Fruit fly (Drosophila melanogaster) whole organism, adult: ENCODE data around the gene CG6933.
A peak's percentile ranks its signal among the peaks of the same experiment; 100 is the strongest.

ENCODE experiments used
- CG11617 ChIP-seq: fragments of 200-800 bp; sonication (Bioruptor generic); optimal IDR thresholded peaks from 2 replicates; lab custom pipeline; 2017; ENCODE audit warnings: mild to moderate bottlenecking, missing biosample characterization, missing genetic modification reagents, missing genetic modification characterization
- CG12768 ChIP-seq: fragments of 200-800 bp; sonication (Bioruptor generic); optimal IDR thresholded peaks from 2 replicates; lab custom pipeline; 2017; ENCODE audit warnings: missing biosample characterization, missing genetic modification characterization, mild to moderate bottlenecking, moderate library complexity, missing genetic modification reagents
- CG14711 ChIP-seq: fragments of 200-800 bp; sonication (Bioruptor generic); optimal IDR thresholded peaks from 2 replicates; lab custom pipeline; 2018; ENCODE audit warnings: missing biosample characterization, mild to moderate bottlenecking, missing genetic modification characterization, moderate library complexity
- CG1620 ChIP-seq: fragments of 200-800 bp; sonication (Bioruptor generic); optimal IDR thresholded peaks from 2 replicates; lab custom pipeline; 2016; ENCODE audit warnings: missing biosample characterization, missing genetic modification characterization
- CG33017 ChIP-seq: fragments of 200-800 bp; sonication (Bioruptor generic); optimal IDR thresholded peaks from 2 replicates; lab custom pipeline; 2018; ENCODE audit warnings: missing biosample characterization, mild to moderate bottlenecking, missing genetic modification characterization, moderate library complexity
- CG5204 ChIP-seq: fragments of 200-800 bp; sonication (Bioruptor generic); optimal IDR thresholded peaks from 2 replicates; lab custom pipeline; 2016; ENCODE audit warnings: missing biosample characterization, missing genetic modification characterization
- CG7045 ChIP-seq: fragments of 200-800 bp; sonication (Bioruptor generic); optimal IDR thresholded peaks from 2 replicates; lab custom pipeline; 2017; ENCODE audit warnings: missing biosample characterization, mild to moderate bottlenecking, missing genetic modification characterization
- CG7101 ChIP-seq: fragments of 200-800 bp; sonication (Bioruptor generic); optimal IDR thresholded peaks from 2 replicates; lab custom pipeline; 2018; ENCODE audit warnings: missing biosample characterization, mild to moderate bottlenecking, missing genetic modification characterization, moderate library complexity
- Clk ChIP-seq: fragments of 200-800 bp; sonication (Bioruptor generic); optimal IDR thresholded peaks from 2 replicates; lab custom pipeline; 2017; ENCODE audit warnings: missing biosample characterization, missing genetic modification characterization
- Crg-1 ChIP-seq: fragments of 200-800 bp; sonication (Bioruptor generic); optimal IDR thresholded peaks from 2 replicates; lab custom pipeline; 2016; ENCODE audit warnings: missing biosample characterization, missing genetic modification characterization
- Hr96 ChIP-seq: fragments of 200-800 bp; sonication (Bioruptor generic); optimal IDR thresholded peaks from 2 replicates; lab custom pipeline; 2016; ENCODE audit warnings: missing biosample characterization, missing genetic modification characterization
- Mnt ChIP-seq: fragments of 200-800 bp; sonication (Bioruptor generic); optimal IDR thresholded peaks from 2 replicates; lab custom pipeline; 2016; ENCODE audit warnings: missing biosample characterization, mild to moderate bottlenecking, missing genetic modification characterization
- bab1 ChIP-seq: fragments of 200-800 bp; sonication (Bioruptor generic); optimal IDR thresholded peaks from 3 replicates; lab custom pipeline; 2019; ENCODE audit warnings: missing biosample characterization, mild to moderate bottlenecking, missing genetic modification characterization, moderate library complexity
- cic ChIP-seq: fragments of 200-800 bp; sonication (Bioruptor generic); optimal IDR thresholded peaks from 2 replicates; lab custom pipeline; 2017; ENCODE audit warnings: missing biosample characterization, mild to moderate bottlenecking, missing genetic modification characterization, moderate library complexity
- cnc ChIP-seq, 2 experiments: fragments of >200 bp; optimal IDR thresholded peaks; 2 replicates each; lab custom pipeline; 2017
- kay ChIP-seq: fragments of 200-800 bp; sonication (Bioruptor generic); peaks from one replicate; lab custom pipeline; 2016; ENCODE audit warnings: missing biosample characterization, missing genetic modification characterization, borderline replicate concordance
- ovo ChIP-seq: fragments of 200-800 bp; sonication (Bioruptor generic); optimal IDR thresholded peaks from 2 replicates; lab custom pipeline; 2016; ENCODE audit warnings: missing biosample characterization, missing genetic modification characterization
- pad ChIP-seq: fragments of 200-800 bp; sonication (Bioruptor generic); optimal IDR thresholded peaks from 3 replicates; lab custom pipeline; 2017; ENCODE audit warnings: missing biosample characterization, missing genetic modification characterization, mild to moderate bottlenecking, moderate library complexity, missing genetic modification reagents
- tj ChIP-seq: fragments of 200-800 bp; sonication (Bioruptor generic); optimal IDR thresholded peaks from 3 replicates; lab custom pipeline; 2017; ENCODE audit warnings: missing biosample characterization, mild to moderate bottlenecking, missing genetic modification characterization, moderate library complexity
- toe ChIP-seq: fragments of 200-800 bp; sonication (Bioruptor generic); optimal IDR thresholded peaks from 2 replicates; lab custom pipeline; 2016; ENCODE audit warnings: missing biosample characterization, missing genetic modification characterization

Gene CG6933

dm6 chr3L:20220374-20220773 lies at the start of gene CG6933:
CG6933 (minus strand) TSS chr3L:20220420.
- TF ChIP-seq CG1620 (GFP tag; lab: Kevin White, UChicago) = no peak
- no peak for TF ChIP-seq Mnt (GFP tag; lab: Kevin White, UChicago)
- TF ChIP-seq CG7101 (tag; lab: Kevin White, UChicago) = no peak
- TF ChIP-seq CG11617 (GFP tag; lab: Kevin White, UChicago) = no peak
- no peak for TF ChIP-seq CG7045 (GFP tag; lab: Kevin White, UChicago)
- TF ChIP-seq cnc (optimal IDR thresholded peaks at IDR 0.05; lab: Kevin White, UChicago) = no peak
- no peak for TF ChIP-seq Hr96 (GFP tag; lab: Kevin White, UChicago)
- TF ChIP-seq CG5204 (GFP tag; lab: Kevin White, UChicago) = no peak

DNA sequence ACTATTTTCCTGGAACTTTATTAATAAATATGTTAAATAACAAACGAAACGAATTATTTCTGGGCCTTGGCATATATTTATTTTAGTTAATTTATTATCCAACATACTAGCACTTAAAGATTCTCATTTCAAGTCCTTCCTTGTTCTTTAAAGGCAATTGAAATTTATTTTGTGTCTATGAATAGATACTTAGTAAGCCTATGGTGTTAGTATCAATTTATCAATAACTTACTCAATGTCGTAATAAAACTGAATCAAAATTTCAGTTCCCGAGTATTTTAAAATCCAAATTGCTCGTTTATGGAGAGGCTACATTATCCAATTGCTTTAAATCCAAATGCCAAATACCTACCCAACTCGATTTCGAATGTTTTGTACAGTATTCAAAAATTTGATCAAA lies 45.3 kb upstream of the CG6933 start, which contains the start of gene CG32228:
Gene CG32228 (plus strand): TSS at position 301 of the 400 bp plus-strand sequence.
- TF ChIP-seq CG7045 (GFP tag; lab: Kevin White, UChicago) = no peak
- no peak for TF ChIP-seq bab1 (GFP tag; lab: Kevin White, UChicago)
- TF ChIP-seq cic = no peak
- no peak for TF ChIP-seq kay (GFP tag; lab: Kevin White, UChicago)
- TF ChIP-seq toe (GFP tag; lab: Kevin White, UChicago) = no peak
- no peak for TF ChIP-seq cnc (optimal IDR thresholded peaks at IDR 0.05; lab: Kevin White, UChicago)
- no peak for TF ChIP-seq pad (GFP tag; lab: Kevin White, UChicago)
- no peak for TF ChIP-seq CG7101 (tag; lab: Kevin White, UChicago)
- no peak for TF ChIP-seq Crg-1 (GFP tag; lab: Kevin White, UChicago)
- TF ChIP-seq ovo (GFP tag; lab: Kevin White, UChicago) = no peak
- no peak for TF ChIP-seq CG5204 (GFP tag; lab: Kevin White, UChicago)
- TF ChIP-seq Mnt (GFP tag; lab: Kevin White, UChicago) = no peak
- TF ChIP-seq CG1620 (GFP tag; lab: Kevin White, UChicago) = no peak
- TF ChIP-seq CG33017 = no peak

- peak; percentile 22 for TF ChIP-seq CG1620 (GFP tag; lab: Kevin White, UChicago)
- peak; percentile 94 for TF ChIP-seq CG7045 (GFP tag; lab: Kevin White, UChicago)
- peak; percentile 85 for TF ChIP-seq toe (GFP tag; lab: Kevin White, UChicago)
- TF ChIP-seq Mnt (GFP tag; lab: Kevin White, UChicago) = peak; percentile 4
- TF ChIP-seq ovo (GFP tag; lab: Kevin White, UChicago) = peak; percentile 40
- TF ChIP-seq kay (GFP tag; lab: Kevin White, UChicago) = peak; percentile 86
- peak; percentile 17 for TF ChIP-seq bab1 (GFP tag; lab: Kevin White, UChicago)
- TF ChIP-seq CG12768 = peak; percentile 95
- TF ChIP-seq pad (GFP tag; lab: Kevin White, UChicago) = peak; percentile 71
- TF ChIP-seq CG11617 (GFP tag; lab: Kevin White, UChicago) = peak; percentile 74
- no peak for TF ChIP-seq cnc (optimal IDR thresholded peaks at IDR 0.05; lab: Kevin White, UChicago)
- TF ChIP-seq CG14711 (tag; lab: Kevin White, UChicago) = peak; percentile 92
- TF ChIP-seq CG5204 (GFP tag; lab: Kevin White, UChicago) = peak; percentile 90
- TF ChIP-seq CG33017 = peak; percentile 93
- TF ChIP-seq cic = peak; percentile 35
- TF ChIP-seq Clk (GFP tag; lab: Kevin White, UChicago) = peak; percentile 90
- peak; percentile 87 for TF ChIP-seq CG7101 (tag; lab: Kevin White, UChicago)
- TF ChIP-seq Crg-1 (GFP tag; lab: Kevin White, UChicago) = peak; percentile 38
- TF ChIP-seq tj (GFP tag; lab: Kevin White, UChicago) = peak; percentile 50
- TF ChIP-seq Hr96 (GFP tag; lab: Kevin White, UChicago) = peak; percentile 84
Observed at dm6 chr3L:20247513-20248173, 27.4 kb upstream of the CG6933 start, which contains the start of gene rdgC. rdgC (plus strand) TSS chr3L:20248080.

- peak; percentile 52 for TF ChIP-seq CG5204 (GFP tag; lab: Kevin White, UChicago)
- peak; percentile 47 for TF ChIP-seq Clk (GFP tag; lab: Kevin White, UChicago)
- peak; percentile 57 for TF ChIP-seq CG7045 (GFP tag; lab: Kevin White, UChicago)
- no peak for TF ChIP-seq cic
- peak; percentile 17 for TF ChIP-seq Mnt (GFP tag; lab: Kevin White, UChicago)
- TF ChIP-seq CG7101 (tag; lab: Kevin White, UChicago) = peak; percentile 70
- TF ChIP-seq Hr96 (GFP tag; lab: Kevin White, UChicago) = peak; percentile 17
- peak; percentile 50 for TF ChIP-seq CG33017
- TF ChIP-seq kay (GFP tag; lab: Kevin White, UChicago) = peak; percentile 82
- peak; percentile 51 for TF ChIP-seq toe (GFP tag; lab: Kevin White, UChicago)
- TF ChIP-seq cnc (optimal IDR thresholded peaks at IDR 0.05; lab: Kevin White, UChicago) = no peak
- TF ChIP-seq Crg-1 (GFP tag; lab: Kevin White, UChicago) = peak; percentile 40
- TF ChIP-seq ovo (GFP tag; lab: Kevin White, UChicago) = peak; percentile 36
- peak; percentile 34 for TF ChIP-seq tj (GFP tag; lab: Kevin White, UChicago)
- peak; percentile 66 for TF ChIP-seq CG12768
- TF ChIP-seq CG14711 (tag; lab: Kevin White, UChicago) = peak; percentile 68
- TF ChIP-seq bab1 (GFP tag; lab: Kevin White, UChicago) = peak; percentile 1
- TF ChIP-seq CG1620 (GFP tag; lab: Kevin White, UChicago) = peak; percentile 12
- peak; percentile 60 for TF ChIP-seq pad (GFP tag; lab: Kevin White, UChicago)
- peak; percentile 78 for TF ChIP-seq CG11617 (GFP tag; lab: Kevin White, UChicago)
Observed at dm6 chr3L:20241987-20242982, 22.1 kb upstream of the CG6933 start.
